Worm (Caenorhabditis elegans): ENCODE data around the gene fbxa-94.

Gene fbxa-94

DNA sequence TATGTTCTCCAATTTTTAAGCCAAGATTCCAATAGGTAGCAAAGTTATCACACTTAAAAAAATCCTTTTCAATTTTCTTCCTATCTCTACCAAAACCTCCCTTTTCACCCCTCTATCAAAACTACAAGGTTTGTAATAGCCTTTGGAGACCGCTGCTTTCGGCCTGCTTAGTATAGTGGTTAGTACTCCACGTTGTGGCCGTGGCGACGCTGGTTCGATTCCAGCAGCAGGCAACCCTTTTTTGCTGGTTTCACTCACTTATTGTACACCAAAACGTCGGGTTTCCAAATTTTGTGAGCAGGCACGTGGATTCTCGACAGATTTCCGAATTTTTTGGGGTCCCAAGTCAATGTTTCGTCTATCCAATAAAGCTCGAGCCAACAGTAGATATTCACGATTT lies 18.8 kb upstream of the fbxa-94 start (continued):
- no peak for TF ChIP-seq daf-8 (GFP tag; IDR thresholded peaks at IDR 0.05)
- no peak for TF ChIP-seq nhr-11 (tag; optimal IDR thresholded peaks at IDR 0.05)
- TF ChIP-seq sdz-12 (GFP tag; optimal IDR thresholded peaks at IDR 0.05): no peak
- TF ChIP-seq unc-62 (GFP tag; optimal IDR thresholded peaks at IDR 0.05 in 1 of 2): peak in 1 of 2 experiments; percentile 96
- no peak for TF ChIP-seq unc-62 (tag; optimal IDR thresholded peaks at IDR 0.05)
- 0 out of 2 replicates have a peak, but pooled peaks have one; percentile 28 for TF ChIP-seq Y105C5A.15 (GFP tag; IDR thresholded peaks at IDR 0.05)
- no peak for TF ChIP-seq lin-38 (GFP tag; IDR thresholded peaks at IDR 0.05)

ce11 chrV:15559047-15559446 lies 13.7 kb upstream of the fbxa-94 start, which contains the start of gene acr-18:
TSS of gene acr-18 (minus strand) at chrV:15559147.
- TF ChIP-seq ZK546.5 (tag; optimal IDR thresholded peaks at IDR 0.05) (no peak), lin-15B (tag; optimal IDR thresholded peaks at IDR 0.05) (no peak), egl-43 (GFP tag; IDR thresholded peaks at IDR 0.05) (no peak), daf-8 (GFP tag; IDR thresholded peaks at IDR 0.05) (no peak), aly-2 (tag; optimal IDR thresholded peaks at IDR 0.05) (no peak), ctbp-1 (GFP tag; IDR thresholded peaks at IDR 0.05) (no peak), mxl-3 (GFP tag; optimal IDR thresholded peaks at IDR 0.05) (no peak), zag-1 (tag; optimal IDR thresholded peaks at IDR 0.05) (no peak), zip-11 (GFP tag; IDR thresholded peaks at IDR 0.05) (no peak), gei-8 (GFP tag; optimal IDR thresholded peaks at IDR 0.05) (no peak), php-3 (GFP tag; IDR thresholded peaks at IDR 0.05) (no peak), lin-39 (tag; optimal IDR thresholded peaks at IDR 0.05) (no peak), F10B5.3 (tag; optimal IDR thresholded peaks at IDR 0.05) (no peak), nhr-41 (GFP tag; IDR thresholded peaks at IDR 0.05) (no peak)

ce11 chrV:15559729-15560128 lies 13.0 kb upstream of the fbxa-94 start:
- TF ChIP-seq aha-1 (tag) (peak; percentile 56), unc-62 (GFP tag; optimal IDR thresholded peaks at IDR 0.05 in 1 of 2) (peak in 1 of 2 experiments; percentile 81), unc-62 (tag; optimal IDR thresholded peaks at IDR 0.05) (no peak), hlh-30 (tag; optimal IDR thresholded peaks at IDR 0.05; ENCODE audit: insufficient read depth) (no peak)

DNA sequence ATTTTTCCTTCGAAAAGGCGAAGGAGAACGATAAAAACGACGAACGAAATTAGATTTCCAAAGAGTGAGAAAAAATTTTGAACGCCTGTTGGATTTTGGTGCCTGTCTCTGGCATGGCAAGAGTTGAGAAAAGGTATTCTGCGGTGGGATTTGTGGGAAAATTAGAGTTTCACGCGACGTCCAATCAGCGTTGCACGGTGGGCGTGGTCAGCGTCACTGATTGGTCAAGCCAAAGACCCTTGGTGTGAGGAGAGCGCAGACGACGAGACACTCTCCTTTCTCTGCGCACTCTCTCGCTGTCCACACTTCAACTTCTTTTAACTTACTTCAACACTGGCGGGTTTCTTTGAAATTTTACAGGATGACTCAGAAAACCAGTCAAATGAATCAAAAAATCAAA lies 10.2 kb upstream of the fbxa-94 start:
- TF ChIP-seq ctbp-1 (GFP tag; IDR thresholded peaks at IDR 0.05) (no peak), unc-39 (tag; optimal IDR thresholded peaks at IDR 0.05) (no peak), madf-9 (GFP tag; conservative IDR thresholded peaks at IDR 0.05) (no peak), lim-7 (GFP tag; IDR thresholded peaks at IDR 0.05) (no peak), F26F4.8 (GFP tag; conservative IDR thresholded peaks at IDR 0.05) (no peak), unc-130 (GFP tag; optimal IDR thresholded peaks at IDR 0.05) (no peak), tag-97 (GFP tag; IDR thresholded peaks at IDR 0.05) (no peak), dpl-1 (GFP tag; optimal IDR thresholded peaks at IDR 0.05) (no peak), lsy-2 (tag; optimal IDR thresholded peaks at IDR 0.05) (no peak)

- peak in 1 of 2 experiments; percentile 30 for TF ChIP-seq unc-62 (GFP tag; optimal IDR thresholded peaks at IDR 0.05 in 1 of 2)
- TF ChIP-seq unc-62 (tag; optimal IDR thresholded peaks at IDR 0.05): no peak
- peak; percentile 74 for TF ChIP-seq fkh-10 (GFP tag; optimal IDR thresholded peaks at IDR 0.05)
- no peak for TF ChIP-seq nhr-41 (GFP tag; IDR thresholded peaks at IDR 0.05)
- TF ChIP-seq nhr-237 (tag; optimal IDR thresholded peaks at IDR 0.05): no peak
Measured at ce11 chrV:15563477-15563876, 9.2 kb upstream of the fbxa-94 start.

DNA sequence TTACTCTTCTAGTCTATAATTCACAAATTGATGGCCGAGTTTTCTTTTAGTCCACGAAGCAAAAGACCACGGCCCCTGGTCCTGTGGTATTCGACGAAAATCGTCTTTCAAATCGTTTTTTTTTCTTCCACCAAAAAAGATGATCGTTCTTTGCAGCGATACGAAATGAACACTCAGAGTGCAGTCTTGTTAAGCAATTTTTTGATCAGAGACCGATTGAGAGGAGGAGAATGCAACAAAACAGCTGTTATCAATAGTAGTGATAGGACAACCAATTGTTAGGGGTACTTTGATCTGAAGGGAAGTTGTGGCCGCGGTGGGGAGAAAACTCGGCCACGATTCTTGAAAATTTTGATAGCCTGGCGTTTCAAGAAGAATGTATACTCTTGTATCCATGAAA lies 8.7 kb upstream of the fbxa-94 start:
- TF ChIP-seq madf-9 (GFP tag; conservative IDR thresholded peaks at IDR 0.05) (no peak), ceh-28 (tag; optimal IDR thresholded peaks at IDR 0.05) (no peak), lin-39 (tag; optimal IDR thresholded peaks at IDR 0.05) (no peak), aha-1 (tag) (peak; percentile 25), dmd-9 (GFP tag; IDR thresholded peaks at IDR 0.05) (no peak), ceh-20 (GFP tag; IDR thresholded peaks at IDR 0.05) (no peak), mdl-1 (tag; optimal IDR thresholded peaks at IDR 0.05) (peak in 1 of 2 experiments; percentile 69), saeg-2 (GFP tag; IDR thresholded peaks at IDR 0.05) (no peak), mxl-2 (GFP tag; conservative IDR thresholded peaks at IDR 0.05) (no peak), hmg-1.1 (GFP tag; IDR thresholded peaks at IDR 0.05) (peak; percentile 19; the same call in 1 of the 2 replicates), dmd-8 (GFP tag; IDR thresholded peaks at IDR 0.05) (no peak), ztf-7 (tag; optimal IDR thresholded peaks at IDR 0.05) (no peak), nhr-42 (GFP tag; IDR thresholded peaks at IDR 0.05) (no peak), nhr-102 (tag; optimal IDR thresholded peaks at IDR 0.05) (peak; percentile 62), egl-27 (tag; optimal IDR thresholded peaks at IDR 0.05) (peak; percentile 30), nhr-48 (tag; optimal IDR thresholded peaks at IDR 0.05) (peak; percentile 69)

All from whole organism, L4 larva.